Worm (Caenorhabditis elegans): ENCODE data around the gene T20D4.3.
A peak's percentile ranks its signal among the peaks of the same experiment; 100 is the strongest.

The T20D4.3 gene

ce11 chrV:3388299-3388698 lies 29.7 kb upstream of the T20D4.3 start (continued):
- TF ChIP-seq snu-23 (GFP tag; optimal IDR thresholded peaks at IDR 0.05) (peak; percentile 42), ceh-88 (GFP tag; IDR thresholded peaks at IDR 0.05) (no peak), ces-1 (GFP tag; optimal IDR thresholded peaks at IDR 0.05) (no peak), vab-15 (tag; optimal IDR thresholded peaks at IDR 0.05) (no peak), ets-5 (GFP tag; IDR thresholded peaks at IDR 0.05) (no peak), grh-1 (GFP tag; IDR thresholded peaks at IDR 0.05) (no peak), lsy-2 (tag; optimal IDR thresholded peaks at IDR 0.05) (no peak), elt-2 (tag; optimal IDR thresholded peaks at IDR 0.05) (no peak), hpl-2 (GFP tag; optimal IDR thresholded peaks at IDR 0.05) (no peak), ceh-90 (tag; optimal IDR thresholded peaks at IDR 0.05) (no peak), hlh-4 (tag; optimal IDR thresholded peaks at IDR 0.05) (no peak), lin-35 (GFP tag; optimal IDR thresholded peaks at IDR 0.05) (peak in 1 of 2 experiments; percentile 14), nhr-19 (GFP tag; conservative IDR thresholded peaks at IDR 0.05) (peak; percentile 53), swsn-7 (tag; optimal IDR thresholded peaks at IDR 0.05) (no peak), aha-1 (tag; optimal IDR thresholded peaks at IDR 0.05) (no peak), lin-13 (GFP tag; optimal IDR thresholded peaks at IDR 0.05) (no peak), dpl-1 (GFP tag; optimal IDR thresholded peaks at IDR 0.05) (peak in 2 of 3 experiments; percentile 15 to 17), F16B12.6 (tag; optimal IDR thresholded peaks at IDR 0.05) (no peak), isw-1 (GFP tag; IDR thresholded peaks at IDR 0.05) (no peak), zip-4 (GFP tag; optimal IDR thresholded peaks at IDR 0.05) (no peak), ceh-8 (GFP tag; optimal IDR thresholded peaks at IDR 0.05) (no peak), lir-3 (tag; optimal IDR thresholded peaks at IDR 0.05; ENCODE audit: poor library complexity) (no peak), sox-4 (tag; optimal IDR thresholded peaks at IDR 0.05) (no peak), nhr-237 (tag; optimal IDR thresholded peaks at IDR 0.05) (no peak), fos-1 (tag; optimal IDR thresholded peaks at IDR 0.05) (no peak), pax-3 (tag; optimal IDR thresholded peaks at IDR 0.05) (no peak), rnt-1 (tag; optimal IDR thresholded peaks at IDR 0.05) (peak; percentile 58), pag-3 (tag; optimal IDR thresholded peaks at IDR 0.05; ENCODE audit: borderline replicate concordance, insufficient read depth) (no peak), nhr-47 (tag; optimal IDR thresholded peaks at IDR 0.05) (peak; percentile 21), fkh-4 (tag; optimal IDR thresholded peaks at IDR 0.05; ENCODE audit: borderline replicate concordance) (no peak), unc-98 (GFP tag; IDR thresholded peaks at IDR 0.05) (no peak)

DNA sequence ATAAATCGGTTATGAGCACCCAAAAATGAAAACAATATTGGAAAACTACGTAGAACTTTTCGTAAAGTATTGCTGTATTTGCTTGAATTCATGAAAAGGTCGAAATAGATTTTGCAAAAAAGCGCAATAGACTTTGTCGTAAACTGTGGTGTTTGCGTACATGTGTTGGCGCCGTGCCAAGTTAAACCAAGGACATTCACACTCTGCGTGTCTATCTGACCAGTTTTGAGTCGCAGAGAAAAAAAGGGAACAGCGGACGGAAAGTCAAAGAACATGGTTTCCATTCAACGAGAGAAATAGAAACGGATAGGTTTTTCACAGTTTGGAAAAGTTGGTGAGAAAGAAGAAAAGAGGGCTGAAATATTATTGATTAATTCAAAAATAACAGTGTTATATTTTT lies 27.0 kb upstream of the T20D4.3 start:
- TF ChIP-seq mef-2 (tag; optimal IDR thresholded peaks at IDR 0.05): no peak
- TF ChIP-seq nhr-11 (tag; optimal IDR thresholded peaks at IDR 0.05): no peak
- no peak for TF ChIP-seq nhr-28 (tag; optimal IDR thresholded peaks at IDR 0.05)
- no peak for TF ChIP-seq pqm-1 (tag; optimal IDR thresholded peaks at IDR 0.05)
- no peak for TF ChIP-seq lin-15B (tag; optimal IDR thresholded peaks at IDR 0.05)
- TF ChIP-seq fkh-8 (tag; optimal IDR thresholded peaks at IDR 0.05): peak; percentile 23
- peak; percentile 82 for TF ChIP-seq tbx-2 (tag; optimal IDR thresholded peaks at IDR 0.05)
- no peak for TF ChIP-seq mab-9 (GFP tag; IDR thresholded peaks at IDR 0.05)
- TF ChIP-seq irx-1 (tag; optimal IDR thresholded peaks at IDR 0.05): peak; percentile 55
- TF ChIP-seq rnt-1 (tag; optimal IDR thresholded peaks at IDR 0.05): peak; percentile 85
- TF ChIP-seq lin-39 (tag; optimal IDR thresholded peaks at IDR 0.05): no peak
- no peak for TF ChIP-seq vab-15 (tag; optimal IDR thresholded peaks at IDR 0.05)
- no peak for TF ChIP-seq sup-37 (GFP tag; optimal IDR thresholded peaks at IDR 0.05)
- no peak for TF ChIP-seq ets-5 (GFP tag; IDR thresholded peaks at IDR 0.05)
- peak; percentile 78 for TF ChIP-seq C16A3.4 (tag; optimal IDR thresholded peaks at IDR 0.05)
- peak; percentile 99 for TF ChIP-seq nhr-85 (tag)
- TF ChIP-seq Y116A8C.19 (tag; optimal IDR thresholded peaks at IDR 0.05; ENCODE audit: borderline replicate concordance): no peak
- TF ChIP-seq lin-14 (GFP tag; optimal IDR thresholded peaks at IDR 0.05): peak; percentile 99
- peak; percentile 73 for TF ChIP-seq nhr-77 (tag; optimal IDR thresholded peaks at IDR 0.05)
- peak; percentile 70 to 87 for TF ChIP-seq lin-35 (GFP tag; optimal IDR thresholded peaks at IDR 0.05)
- peak; percentile 73 for TF ChIP-seq lin-13 (GFP tag; optimal IDR thresholded peaks at IDR 0.05)
- peak; percentile 11 for TF ChIP-seq isw-1 (GFP tag; IDR thresholded peaks at IDR 0.05)
- peak; percentile 87 for TF ChIP-seq nhr-19 (GFP tag; conservative IDR thresholded peaks at IDR 0.05)
- TF ChIP-seq C04F5.9 (tag; optimal IDR thresholded peaks at IDR 0.05): no peak
- peak; percentile 17 for TF ChIP-seq dsc-1 (tag; optimal IDR thresholded peaks at IDR 0.05)
- peak; percentile 50 for TF ChIP-seq xbp-1 (tag; optimal IDR thresholded peaks at IDR 0.05)
- TF ChIP-seq aly-2 (tag; optimal IDR thresholded peaks at IDR 0.05): no peak
- TF ChIP-seq fos-1 (tag; optimal IDR thresholded peaks at IDR 0.05): peak; percentile 43
- TF ChIP-seq nhr-84 (tag; optimal IDR thresholded peaks at IDR 0.05): no peak
